Worm (Caenorhabditis elegans) whole organism, L2 larva: Measurements from ENCODE around the gene ctsa-1.2.

Source experiments
- ama-1 ChIP-seq: fragments of 150-350 bp; optimal IDR thresholded peaks from 2 replicates; lab custom pipeline; 2018; ENCODE audit warnings: inconsistent platforms
- ceh-82 ChIP-seq: fragments of 150-350 bp; optimal IDR thresholded peaks from 2 replicates; lab custom pipeline; 2014; ENCODE audit warnings: missing biosample characterization, missing genetic modification characterization
- fos-1 ChIP-seq: fragments of 150-350 bp; optimal IDR thresholded peaks from 2 replicates; lab custom pipeline; 2014; ENCODE audit warnings: missing biosample characterization, missing genetic modification characterization
- lin-11 ChIP-seq: fragments of 150-350 bp; sonication (generic microtip); optimal IDR thresholded peaks from 2 replicates; lab custom pipeline; 2014; ENCODE audit warnings: missing biosample characterization, missing genetic modification characterization, inconsistent platforms, mixed read lengths
- lsy-2 ChIP-seq, 2 experiments: fragments of 150-350 bp in 1 of 2; sonication (generic microtip) in 1 of 2; optimal IDR thresholded peaks; 2 replicates each; lab custom pipeline; 2014 to 2017; ENCODE audit warnings: missing biosample characterization in 2 of 2, missing genetic modification characterization in 2 of 2
- nhr-237 ChIP-seq: fragments of 150-350 bp; optimal IDR thresholded peaks from 2 replicates; lab custom pipeline; 2014; ENCODE audit warnings: missing biosample characterization, missing genetic modification characterization
- nhr-25 ChIP-seq: fragments of 150-350 bp; sonication (generic microtip); optimal IDR thresholded peaks from 3 replicates; lab custom pipeline; 2014; ENCODE audit warnings: missing biosample characterization, missing genetic modification characterization
- nhr-77 ChIP-seq: fragments of 150-350 bp; optimal IDR thresholded peaks from 2 replicates; lab custom pipeline; 2014; ENCODE audit warnings: missing biosample characterization, missing genetic modification characterization
- skn-1 ChIP-seq: sonication (generic microtip); optimal IDR thresholded peaks from 2 replicates; lab custom pipeline; 2017; ENCODE audit warnings: missing biosample characterization, missing genetic modification characterization
- unc-62 ChIP-seq: fragments of 150-350 bp; optimal IDR thresholded peaks from 2 replicates; lab custom pipeline; 2014; ENCODE audit warnings: missing biosample characterization, missing genetic modification reagents, missing genetic modification characterization
- ztf-11 ChIP-seq: sonication (generic microtip); optimal IDR thresholded peaks from 2 replicates; lab custom pipeline; 2017; ENCODE audit warnings: missing biosample characterization, missing genetic modification characterization
- ztf-4 ChIP-seq: fragments of 150-350 bp; optimal IDR thresholded peaks from 2 replicates; lab custom pipeline; 2014; ENCODE audit warnings: missing biosample characterization, missing genetic modification characterization

- TF ChIP-seq ceh-82 (no peak), lsy-2 (tag; optimal IDR thresholded peaks at IDR 0.05; lab: Kevin White, UChicago) (no peak), nhr-77 (tag; lab: Kevin White, UChicago) (no peak), nhr-237 (tag; lab: Kevin White, UChicago) (no peak), ztf-11 (tag; lab: Kevin White, UChicago) (no peak), unc-62 (GFP tag; lab: Kevin White, UChicago) (no peak), lin-11 (tag; lab: Kevin White, UChicago) (no peak), skn-1 (tag; lab: Kevin White, UChicago) (no peak), ztf-4 (tag; lab: Kevin White, UChicago) (no peak), ama-1 (lab: Kevin White, UChicago) (no peak), fos-1 (tag; lab: Kevin White, UChicago) (no peak), nhr-25 (tag; lab: Kevin White, UChicago) (no peak)
These were observed 5.3 kb upstream of the ctsa-1.2 start for ce11 chrII:11733850-11734249.
